Fruit fly (Drosophila melanogaster) whole organism, embryonic: ENCODE results near the gene PolQ.

Experiments used
- CG13424 ChIP-seq: fragments of 200-800 bp; sonication (Bioruptor generic); optimal IDR thresholded peaks from 2 replicates; lab custom pipeline; 2019; ENCODE audit warnings: missing biosample characterization, mild to moderate bottlenecking, missing genetic modification characterization, moderate library complexity
- CG31441 ChIP-seq: fragments of 200-800 bp; sonication (Bioruptor generic); IDR thresholded peaks from 2 replicates; pipeline ENCODE4 v1.3.6; 2022; ENCODE audit warnings: missing biosample characterization, missing genetic modification characterization
- CG8290 ChIP-seq, 3 experiments: fragments of 200-800 bp; sonication (Bioruptor generic); optimal IDR thresholded peaks; 2 replicates each; lab custom pipeline; 2016 to 2019; ENCODE audit warnings: missing biosample characterization in 3 of 3, missing genetic modification characterization in 3 of 3, mild to moderate bottlenecking in 2 of 3, moderate library complexity in 1 of 3
- D ChIP-seq, 2 experiments: fragments of 200-800 bp in 1 of 2; fragments of >200 bp in 1 of 2; sonication (Bioruptor generic) in 1 of 2; optimal IDR thresholded peaks; 2 replicates in 1 of 2; 3 replicates in 1 of 2; lab custom pipeline; 2017; ENCODE audit warnings: mild to moderate bottlenecking in 1 of 2, missing biosample characterization in 1 of 2, missing genetic modification characterization in 1 of 2, missing genetic modification reagents in 1 of 2
- Dfd ChIP-seq, 2 experiments: fragments of >200 bp; optimal IDR thresholded peaks; 2 replicates each; lab custom pipeline; 2017; ENCODE audit warnings: missing biosample characterization in 2 of 2, missing genetic modification characterization in 2 of 2
- NC2α ChIP-seq: fragments of 200-800 bp; sonication (Bioruptor generic); optimal IDR thresholded peaks from 2 replicates; lab custom pipeline; 2016; ENCODE audit warnings: missing biosample characterization, missing genetic modification characterization
- bbx ChIP-seq: fragments of 200-800 bp; sonication (Bioruptor generic); IDR thresholded peaks from 2 replicates; pipeline ENCODE4 v1.3.6; 2022; ENCODE audit warnings: missing biosample characterization, missing genetic modification characterization; ENCODE audit not compliant: partially characterized antibody
- btn ChIP-seq: fragments of 200-800 bp; sonication (Bioruptor generic); optimal IDR thresholded peaks from 2 replicates; lab custom pipeline; 2016; ENCODE audit warnings: missing biosample characterization, missing genetic modification characterization
- pan ChIP-seq, 4 experiments: fragments of >200 bp in 3 of 4; fragments of 200-800 bp in 1 of 4; sonication (Bioruptor generic) in 1 of 4; optimal IDR thresholded peaks in 3 of 4; IDR thresholded peaks in 1 of 4; 2 replicates each; pipeline versions ENCODE4 v1.3.6 to Lab custom; 2017 to 2022; ENCODE audit warnings: missing biosample characterization in 2 of 4, missing genetic modification characterization in 2 of 4, mixed read lengths in 1 of 4
- ttk ChIP-seq: fragments of 200-800 bp; sonication (Bioruptor generic); IDR thresholded peaks from 2 replicates; pipeline ENCODE4 v2.1.2; 2022; ENCODE audit warnings: missing biosample characterization, missing genetic modification characterization

DNA sequence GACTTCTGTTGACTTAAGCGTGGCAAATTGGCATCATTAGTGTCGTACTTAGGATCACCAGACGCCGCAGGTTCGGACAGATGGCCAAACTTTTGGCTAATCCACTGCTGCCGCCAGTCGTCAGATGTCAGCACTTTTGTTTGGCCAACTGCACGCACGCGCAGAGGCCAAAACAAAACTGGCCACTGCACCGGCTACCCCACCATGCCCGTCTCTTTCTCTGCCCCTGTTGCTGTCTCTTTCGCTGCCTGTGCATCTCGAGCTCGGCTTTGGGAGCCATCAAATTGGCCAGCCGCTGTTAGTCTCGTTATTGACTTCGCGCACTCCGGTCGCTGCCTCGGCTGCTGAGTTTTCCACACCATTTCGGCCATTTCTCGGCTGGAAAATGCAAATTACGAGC is 49.6 kb downstream of the PolQ start, which contains the start of gene CG14395:
- TF ChIP-seq D (optimal IDR thresholded peaks at IDR 0.05; lab: Kevin White, UChicago): no peak
- TF ChIP-seq D (GFP tag; optimal IDR thresholded peaks at IDR 0.05; lab: Kevin White, UChicago): no peak
- TF ChIP-seq CG8290 (GFP tag; optimal IDR thresholded peaks at IDR 0.05; lab: Kevin White, UChicago): no peak
- TF ChIP-seq CG8290 (tag; optimal IDR thresholded peaks at IDR 0.05; lab: Kevin White, UChicago): no peak
- TF ChIP-seq CG31441 (GFP tag; lab: Robert Waterston, UW): no peak
- TF ChIP-seq NC2α (GFP tag; lab: Kevin White, UChicago): no peak
- no peak for TF ChIP-seq pan (optimal IDR thresholded peaks at IDR 0.05; lab: Kevin White, UChicago)
- TF ChIP-seq pan (GFP tag; optimal IDR thresholded peaks at IDR 0.05 in 1 of 2, IDR thresholded peaks at IDR 0.05 in 1 of 2): no peak
- no peak for TF ChIP-seq Dfd (GFP tag; optimal IDR thresholded peaks at IDR 0.05; lab: Kevin White, UChicago)
- no peak for TF ChIP-seq CG13424 (tag; lab: Kevin White, UChicago)
- no peak for TF ChIP-seq btn (GFP tag; lab: Kevin White, UChicago)
- no peak for TF ChIP-seq bbx (GFP tag; lab: Robert Waterston, UW)
- no peak for TF ChIP-seq ttk (GFP tag; lab: Robert Waterston, UW)
